Worm (Caenorhabditis elegans) whole organism, L3 larva: ENCODE measurements around the gene Y113G7A.13.

Experiments used
- R02D3.7 ChIP-seq: fragments of 150-350 bp; optimal IDR thresholded peaks from 2 replicates; lab custom pipeline; 2014; ENCODE audit warnings: missing biosample characterization, missing genetic modification characterization
- ZK546.5 ChIP-seq: sonication (generic microtip); optimal IDR thresholded peaks from 2 replicates; lab custom pipeline; 2017; ENCODE audit warnings: missing biosample characterization, missing genetic modification characterization
- aly-2 ChIP-seq: fragments of 150-350 bp; optimal IDR thresholded peaks from 2 replicates; lab custom pipeline; 2014; ENCODE audit warnings: missing biosample characterization, missing genetic modification characterization
- ama-1 ChIP-seq: fragments of 150-350 bp; optimal IDR thresholded peaks from 2 replicates; lab custom pipeline; 2018
- ceh-28 ChIP-seq: fragments of 150-350 bp; optimal IDR thresholded peaks from 2 replicates; lab custom pipeline; 2014; ENCODE audit warnings: missing biosample characterization, missing genetic modification reagents, missing genetic modification characterization
- ceh-82 ChIP-seq: fragments of 150-350 bp; optimal IDR thresholded peaks from 2 replicates; lab custom pipeline; 2014; ENCODE audit warnings: missing biosample characterization, missing genetic modification characterization
- ceh-9 ChIP-seq: sonication (generic microtip); optimal IDR thresholded peaks from 2 replicates; lab custom pipeline; 2018; ENCODE audit warnings: missing biosample characterization, missing genetic modification characterization
- daf-12 ChIP-seq: fragments of 150-350 bp; optimal IDR thresholded peaks from 2 replicates; lab custom pipeline; 2014; ENCODE audit warnings: missing biosample characterization, missing genetic modification reagents, missing genetic modification characterization
- egl-27 ChIP-seq: sonication (generic microtip); optimal IDR thresholded peaks from 4 replicates; lab custom pipeline; 2017; ENCODE audit warnings: missing biosample characterization, missing genetic modification reagents, missing genetic modification characterization
- egl-5 ChIP-seq: fragments of 150-350 bp; optimal IDR thresholded peaks from 2 replicates; lab custom pipeline; 2017; ENCODE audit warnings: missing biosample characterization, missing genetic modification reagents, missing genetic modification characterization, inconsistent platforms
- elt-1 ChIP-seq: fragments of 150-350 bp; optimal IDR thresholded peaks from 2 replicates; lab custom pipeline; 2014; ENCODE audit warnings: missing biosample characterization, missing genetic modification characterization
- elt-2 ChIP-seq: sonication (generic microtip); optimal IDR thresholded peaks from 2 replicates; lab custom pipeline; 2016; ENCODE audit warnings: missing genetic modification reagents, mild to moderate bottlenecking, missing genetic modification characterization, missing compliant biosample characterization
- elt-3 ChIP-seq, 3 experiments: fragments of 150-350 bp in 1 of 3; sonication (generic microtip) in 2 of 3; optimal IDR thresholded peaks; 2 replicates in 2 of 3; 4 replicates in 1 of 3; lab custom pipeline; 2014 to 2017; ENCODE audit warnings: missing biosample characterization in 3 of 3, missing genetic modification characterization in 3 of 3
- fkh-10 ChIP-seq: sonication (generic microtip); optimal IDR thresholded peaks from 2 replicates; lab custom pipeline; 2017; ENCODE audit warnings: missing biosample characterization, missing genetic modification reagents, missing genetic modification characterization
- fkh-2 ChIP-seq: fragments of 150-350 bp; optimal IDR thresholded peaks from 2 replicates; lab custom pipeline; 2014; ENCODE audit warnings: missing biosample characterization, missing genetic modification reagents, missing genetic modification characterization
- fos-1 ChIP-seq: fragments of 150-350 bp; optimal IDR thresholded peaks from 2 replicates; lab custom pipeline; 2014; ENCODE audit warnings: missing biosample characterization, missing genetic modification characterization
- lsy-12 ChIP-seq: sonication (generic microtip); optimal IDR thresholded peaks from 2 replicates; lab custom pipeline; 2016; ENCODE audit warnings: mild to moderate bottlenecking, missing genetic modification characterization, missing compliant biosample characterization
- mdl-1 ChIP-seq: fragments of 150-350 bp; optimal IDR thresholded peaks from 2 replicates; lab custom pipeline; 2014; ENCODE audit warnings: missing biosample characterization, missing genetic modification characterization
- mml-1 ChIP-seq: fragments of 150-350 bp; sonication (generic microtip); optimal IDR thresholded peaks from 3 replicates; lab custom pipeline; 2014; ENCODE audit warnings: missing biosample characterization, missing genetic modification characterization
- nhr-11 ChIP-seq: fragments of 150-350 bp; optimal IDR thresholded peaks from 2 replicates; lab custom pipeline; 2014; ENCODE audit warnings: missing biosample characterization, missing genetic modification characterization
- nhr-12 ChIP-seq: fragments of 150-350 bp; optimal IDR thresholded peaks from 2 replicates; lab custom pipeline; 2014; ENCODE audit warnings: missing biosample characterization, missing genetic modification characterization
- nhr-237 ChIP-seq: fragments of 150-350 bp; optimal IDR thresholded peaks from 2 replicates; lab custom pipeline; 2014; ENCODE audit warnings: missing biosample characterization, missing genetic modification characterization
- nhr-25 ChIP-seq: sonication (generic microtip); optimal IDR thresholded peaks from 2 replicates; lab custom pipeline; 2017; ENCODE audit warnings: missing biosample characterization, missing genetic modification characterization
- nhr-28 ChIP-seq: fragments of 150-350 bp; optimal IDR thresholded peaks from 2 replicates; lab custom pipeline; 2014; ENCODE audit warnings: missing biosample characterization, missing genetic modification characterization
- nhr-43 ChIP-seq: sonication (generic microtip); optimal IDR thresholded peaks from 2 replicates; lab custom pipeline; 2016; ENCODE audit warnings: mild to moderate bottlenecking, missing genetic modification characterization, missing compliant biosample characterization; ENCODE audit not compliant: poor library complexity, severe bottlenecking
- nhr-67 ChIP-seq: fragments of 150-350 bp; optimal IDR thresholded peaks from 2 replicates; lab custom pipeline; 2014; ENCODE audit warnings: missing biosample characterization, missing genetic modification characterization
- nhr-76 ChIP-seq: fragments of 150-350 bp; sonication (generic microtip); optimal IDR thresholded peaks from 5 replicates; lab custom pipeline; 2014; ENCODE audit warnings: missing biosample characterization, missing genetic modification characterization
- nhr-77 ChIP-seq: fragments of 150-350 bp; optimal IDR thresholded peaks from 2 replicates; lab custom pipeline; 2014; ENCODE audit warnings: missing biosample characterization, missing genetic modification characterization
- pha-4 ChIP-seq: fragments of 150-350 bp; optimal IDR thresholded peaks from 2 replicates; lab custom pipeline; 2014; ENCODE audit warnings: missing biosample characterization, missing genetic modification reagents, missing genetic modification characterization
- pqm-1 ChIP-seq: fragments of 150-350 bp; optimal IDR thresholded peaks from 2 replicates; lab custom pipeline; 2017; ENCODE audit warnings: missing biosample characterization, missing genetic modification characterization, inconsistent platforms
- sea-2 ChIP-seq: fragments of 150-350 bp; sonication (generic microtip); optimal IDR thresholded peaks from 4 replicates; lab custom pipeline; 2014; ENCODE audit warnings: missing biosample characterization, missing genetic modification reagents, missing genetic modification characterization
- skn-1 ChIP-seq: fragments of 150-350 bp; optimal IDR thresholded peaks from 2 replicates; lab custom pipeline; 2014; ENCODE audit warnings: missing biosample characterization, missing genetic modification characterization
- tbx-2 ChIP-seq: sonication (generic microtip); optimal IDR thresholded peaks from 2 replicates; lab custom pipeline; 2016; ENCODE audit warnings: mild to moderate bottlenecking, missing genetic modification characterization, missing compliant biosample characterization
- unc-39 ChIP-seq: sonication (generic microtip); optimal IDR thresholded peaks from 4 replicates; lab custom pipeline; 2017; ENCODE audit warnings: missing biosample characterization, missing genetic modification characterization
- zag-1 ChIP-seq: fragments of 150-350 bp; optimal IDR thresholded peaks from 2 replicates; lab custom pipeline; 2014; ENCODE audit warnings: missing biosample characterization, missing genetic modification characterization
- ztf-4 ChIP-seq: fragments of 150-350 bp; optimal IDR thresholded peaks from 2 replicates; lab custom pipeline; 2014; ENCODE audit warnings: missing biosample characterization, missing genetic modification characterization

Gene Y113G7A.13

ce11 chrV:20123616-20124015 is 24.4 kb upstream of the Y113G7A.13 start:
- TF ChIP-seq fos-1 (tag; lab: Kevin White, UChicago) (no peak), ZK546.5 (tag; lab: Kevin White, UChicago) (no peak), nhr-12 (tag; lab: Kevin White, UChicago) (no peak), sea-2 (GFP tag; lab: Kevin White, UChicago) (no peak), zag-1 (tag; lab: Kevin White, UChicago) (no peak), ama-1 (no peak), elt-2 (tag; lab: Kevin White, UChicago) (no peak)

ce11 chrV:20124393-20124792 is 23.6 kb upstream of the Y113G7A.13 start:
- TF ChIP-seq elt-3 (tag; optimal IDR thresholded peaks at IDR 0.05; lab: Kevin White, UChicago) (no peak), R02D3.7 (tag; lab: Kevin White, UChicago) (no peak), zag-1 (tag; lab: Kevin White, UChicago) (no peak), nhr-11 (tag; lab: Kevin White, UChicago) (no peak), nhr-237 (tag; lab: Kevin White, UChicago) (no peak), daf-12 (tag; lab: Kevin White, UChicago) (no peak), ceh-28 (no peak), ztf-4 (tag; lab: Kevin White, UChicago) (no peak), lsy-12 (no peak), tbx-2 (tag; lab: Kevin White, UChicago) (no peak), pqm-1 (tag; lab: Kevin White, UChicago) (no peak), aly-2 (tag; lab: Kevin White, UChicago) (no peak), skn-1 (tag; lab: Kevin White, UChicago) (no peak)

ce11 chrV:20125137-20125536 is 22.9 kb upstream of the Y113G7A.13 start:
- TF ChIP-seq unc-39 (tag; lab: Kevin White, UChicago) (no peak), nhr-77 (tag; lab: Kevin White, UChicago) (no peak), R02D3.7 (tag; lab: Kevin White, UChicago) (no peak), elt-1 (no peak), zag-1 (tag; lab: Kevin White, UChicago) (no peak), nhr-43 (tag; lab: Kevin White, UChicago) (no peak), mdl-1 (no peak), skn-1 (tag; lab: Kevin White, UChicago) (no peak), mml-1 (tag; lab: Kevin White, UChicago) (no peak), aly-2 (tag; lab: Kevin White, UChicago) (no peak)

ce11 chrV:20126637-20127036 is 21.4 kb upstream of the Y113G7A.13 start:
- no peak for TF ChIP-seq nhr-237 (tag; lab: Kevin White, UChicago)
- TF ChIP-seq nhr-76 (tag; lab: Kevin White, UChicago): no peak
- no peak for TF ChIP-seq elt-3 (tag; optimal IDR thresholded peaks at IDR 0.05; lab: Kevin White, UChicago)
- TF ChIP-seq nhr-25: no peak
- TF ChIP-seq elt-1: no peak
- TF ChIP-seq nhr-67: no peak
- TF ChIP-seq ceh-28: no peak
- TF ChIP-seq egl-5 (tag; lab: Kevin White, UChicago): no peak
- TF ChIP-seq nhr-28: no peak
- TF ChIP-seq ceh-9 (tag; lab: Kevin White, UChicago): no peak
- no peak for TF ChIP-seq nhr-11 (tag; lab: Kevin White, UChicago)
- TF ChIP-seq lsy-12: no peak
- TF ChIP-seq pha-4: no peak
- no peak for TF ChIP-seq tbx-2 (tag; lab: Kevin White, UChicago)
- no peak for TF ChIP-seq fkh-10 (GFP tag; lab: Kevin White, UChicago)
- no peak for TF ChIP-seq elt-2 (tag; lab: Kevin White, UChicago)
- TF ChIP-seq zag-1 (tag; lab: Kevin White, UChicago): no peak
- no peak for TF ChIP-seq fkh-2 (tag; lab: Kevin White, UChicago)
- TF ChIP-seq ceh-82 (tag; lab: Kevin White, UChicago): no peak

- TF ChIP-seq nhr-67 (no peak), egl-27 (tag; lab: Kevin White, UChicago) (no peak), pqm-1 (tag; lab: Kevin White, UChicago) (no peak), nhr-77 (tag; lab: Kevin White, UChicago) (no peak), elt-3 (tag; optimal IDR thresholded peaks at IDR 0.05; lab: Kevin White, UChicago) (no peak)
These were observed 20.5 kb upstream of the Y113G7A.13 start for ce11 chrV:20127543-20127942.
